Worm (Caenorhabditis elegans): Measurements from ENCODE around the gene F56F10.1.

The F56F10.1 gene

ce11 chrX:915510-915909 lies 43.1 kb downstream of the F56F10.1 start, which contains the start of gene sel-12 (continued):
- TF ChIP-seq elt-2 (tag; optimal IDR thresholded peaks at IDR 0.05) (no peak), Y22D7AL.16 (tag; optimal IDR thresholded peaks at IDR 0.05) (no peak), tbx-7 (tag; optimal IDR thresholded peaks at IDR 0.05) (no peak), C38D4.7 (GFP tag; optimal IDR thresholded peaks at IDR 0.05) (no peak), hlh-8 (tag; optimal IDR thresholded peaks at IDR 0.05) (peak; percentile 31), pha-4 (tag; optimal IDR thresholded peaks at IDR 0.05) (no peak), unc-55 (GFP tag; optimal IDR thresholded peaks at IDR 0.05) (no peak), pha-2 (tag; optimal IDR thresholded peaks at IDR 0.05) (no peak)

- TF ChIP-seq zip-5 (tag; optimal IDR thresholded peaks at IDR 0.05) (no peak), sox-4 (tag; optimal IDR thresholded peaks at IDR 0.05) (no peak), hlh-30 (tag; optimal IDR thresholded peaks at IDR 0.05; ENCODE audit: insufficient read depth) (no peak), ceh-34 (tag; optimal IDR thresholded peaks at IDR 0.05) (no peak), K09A11.1 (tag; optimal IDR thresholded peaks at IDR 0.05; ENCODE audit: insufficient read depth) (no peak)
Observed at ce11 chrX:918097-918496, 45.7 kb downstream of the F56F10.1 start, which contains the start of gene F35H12.5. Gene F35H12.5 (plus strand): TSS chrX:918397.

ce11 chrX:924495-925008 lies 52.1 kb downstream of the F56F10.1 start, which contains the start of the genes pifk-1 and tbc-11:
Gene pifk-1 (minus strand): TSS chrX:924511.
Gene tbc-11 (plus strand): TSS chrX:924958.
- no peak for TF ChIP-seq ceh-18 (tag; optimal IDR thresholded peaks at IDR 0.05)
- TF ChIP-seq pqm-1 (tag; optimal IDR thresholded peaks at IDR 0.05), result no peak
- TF ChIP-seq pha-2 (tag; optimal IDR thresholded peaks at IDR 0.05), result no peak
- TF ChIP-seq unc-42 (tag; optimal IDR thresholded peaks at IDR 0.05), result no peak
- TF ChIP-seq sox-4 (tag; optimal IDR thresholded peaks at IDR 0.05), result no peak
- TF ChIP-seq hlh-30 (tag; optimal IDR thresholded peaks at IDR 0.05; ENCODE audit: insufficient read depth), result peak; percentile 47
- TF ChIP-seq ref-2 (tag; optimal IDR thresholded peaks at IDR 0.05), result no peak
